Worm (Caenorhabditis elegans) whole organism, young adult: Measurements from ENCODE around the gene par-1.

Source experiments
- F33H1.4 ChIP-seq: fragments of 200-800 bp; sonication (Bioruptor generic); IDR thresholded peaks from 2 replicates; pipeline ENCODE4 v1.3.6; 2022; ENCODE audit warnings: missing genetic modification reagents, missing genetic modification characterization, missing compliant biosample characterization
- F39B2.1 ChIP-seq: fragments of 200-800 bp; sonication (Bioruptor generic); IDR thresholded peaks from 2 replicates; pipeline ENCODE4 v1.3.6; 2022; ENCODE audit warnings: missing genetic modification reagents, missing genetic modification characterization, missing compliant biosample characterization
- K11D2.4 ChIP-seq: fragments of 200-800 bp; sonication (Bioruptor generic); IDR thresholded peaks from 2 replicates; pipeline ENCODE4 v1.3.6; 2022; ENCODE audit warnings: missing genetic modification reagents, missing genetic modification characterization, missing compliant biosample characterization
- Y53G8AR.9 ChIP-seq: fragments of 200-800 bp; sonication (Bioruptor generic); conservative IDR thresholded peaks from 2 replicates; pipeline ENCODE4 v1.3.6; 2022; ENCODE audit warnings: missing genetic modification reagents, missing genetic modification characterization, missing compliant biosample characterization
- Y95B8A.8 ChIP-seq: fragments of 200-800 bp; sonication (Bioruptor generic); IDR thresholded peaks from 2 replicates; pipeline ENCODE4 v1.3.6; 2022; ENCODE audit warnings: missing genetic modification reagents, missing genetic modification characterization, missing compliant biosample characterization
- ama-1 ChIP-seq, 3 experiments: fragments of 150-350 bp in 1 of 3; sonication (generic microtip) in 2 of 3; optimal IDR thresholded peaks; 2 replicates each; lab custom pipeline; 2014 to 2018; ENCODE audit warnings: missing biosample characterization in 2 of 3, missing genetic modification characterization in 2 of 3, missing genetic modification reagents in 2 of 3
- aptf-3 ChIP-seq: fragments of 200-800 bp; sonication (Bioruptor generic); IDR thresholded peaks from 2 replicates; pipeline ENCODE4 v1.3.6; 2022; ENCODE audit warnings: missing genetic modification characterization, missing compliant biosample characterization
- attf-3 ChIP-seq: fragments of 200-800 bp; sonication (Bioruptor generic); conservative IDR thresholded peaks from 2 replicates; pipeline ENCODE4 v1.3.6; 2022; ENCODE audit warnings: missing genetic modification reagents, missing genetic modification characterization, missing compliant biosample characterization
- ceh-27 ChIP-seq: fragments of 200-800 bp; sonication (Bioruptor generic); optimal IDR thresholded peaks from 2 replicates; lab custom pipeline; 2018; ENCODE audit warnings: mild to moderate bottlenecking, missing genetic modification characterization, moderate library complexity, missing compliant biosample characterization
- ceh-58 ChIP-seq: fragments of 200-800 bp; sonication (Bioruptor generic); IDR thresholded peaks from 2 replicates; pipeline ENCODE4 v1.3.6; 2022; ENCODE audit warnings: missing genetic modification characterization, missing compliant biosample characterization
- die-1 ChIP-seq: sonication (generic microtip); optimal IDR thresholded peaks from 2 replicates; lab custom pipeline; 2016; ENCODE audit warnings: missing genotype, mild to moderate bottlenecking, missing genetic modification characterization, missing compliant biosample characterization
- dox-1 ChIP-seq: fragments of 200-800 bp; sonication (Bioruptor generic); IDR thresholded peaks from 2 replicates; pipeline ENCODE4 v1.3.6; 2022; ENCODE audit warnings: missing genetic modification reagents, missing genetic modification characterization, missing compliant biosample characterization
- egl-44 ChIP-seq: fragments of 200-800 bp; sonication (Bioruptor generic); IDR thresholded peaks from 2 replicates; pipeline ENCODE4 v1.3.6; 2022; ENCODE audit warnings: missing genetic modification reagents, missing genetic modification characterization, missing compliant biosample characterization
- egrh-3 ChIP-seq: fragments of 200-800 bp; sonication (Bioruptor generic); IDR thresholded peaks from 2 replicates; pipeline ENCODE4 v1.3.6; 2022; ENCODE audit warnings: missing genetic modification reagents, missing genetic modification characterization, missing compliant biosample characterization
- ekl-4 ChIP-seq: fragments of 200-800 bp; sonication (Bioruptor generic); IDR thresholded peaks from 2 replicates; pipeline ENCODE4 v1.3.6; 2022; ENCODE audit warnings: missing genetic modification reagents, missing genetic modification characterization, missing compliant biosample characterization
- fkh-3 ChIP-seq: sonication (generic microtip); optimal IDR thresholded peaks from 2 replicates; lab custom pipeline; 2016; ENCODE audit warnings: mild to moderate bottlenecking, missing genetic modification characterization, missing compliant biosample characterization
- hsf-1 ChIP-seq: fragments of 200-800 bp; sonication (Bioruptor generic); IDR thresholded peaks from 2 replicates; pipeline ENCODE4 v1.3.6; 2022; ENCODE audit warnings: missing genetic modification reagents, missing genetic modification characterization, missing compliant biosample characterization
- lin-26 ChIP-seq: fragments of 200-800 bp; sonication (Bioruptor generic); IDR thresholded peaks from 2 replicates; pipeline ENCODE4 v1.3.6; 2022; ENCODE audit warnings: missing genetic modification reagents, missing genetic modification characterization, missing compliant biosample characterization
- madf-10 ChIP-seq: sonication (generic microtip); optimal IDR thresholded peaks from 2 replicates; lab custom pipeline; 2016; ENCODE audit warnings: mild to moderate bottlenecking, missing genetic modification characterization, missing compliant biosample characterization
- madf-6 ChIP-seq: fragments of 200-800 bp; sonication (Bioruptor generic); IDR thresholded peaks from 2 replicates; pipeline ENCODE4 v1.3.6; 2022; ENCODE audit warnings: missing genetic modification reagents, missing genetic modification characterization, missing compliant biosample characterization
- mcd-1 ChIP-seq: fragments of 200-800 bp; sonication (Bioruptor generic); IDR thresholded peaks from 2 replicates; pipeline ENCODE4 v1.3.6; 2022; ENCODE audit warnings: missing genetic modification reagents, missing genetic modification characterization, missing compliant biosample characterization
- nfya-2 ChIP-seq: fragments of 200-800 bp; sonication (Bioruptor generic); IDR thresholded peaks from 2 replicates; pipeline ENCODE4 v1.3.6; 2022; ENCODE audit warnings: missing genetic modification reagents, missing genetic modification characterization, missing compliant biosample characterization
- nhr-27 ChIP-seq: fragments of 200-800 bp; sonication (Bioruptor generic); optimal IDR thresholded peaks from 2 replicates; lab custom pipeline; 2018; ENCODE audit warnings: mild to moderate bottlenecking, missing genetic modification characterization, moderate library complexity, missing compliant biosample characterization
- rcor-1 ChIP-seq: fragments of 200-800 bp; sonication (Bioruptor generic); IDR thresholded peaks from 2 replicates; pipeline ENCODE4 v1.3.6; 2022; ENCODE audit warnings: missing genetic modification reagents, missing genetic modification characterization, missing compliant biosample characterization
- snpc-1.3 ChIP-seq: sonication (generic microtip); optimal IDR thresholded peaks from 2 replicates; lab custom pipeline; 2017; ENCODE audit warnings: missing genetic modification characterization, mild to moderate bottlenecking, missing compliant biosample characterization, antibody characterized with exemption, moderate library complexity, missing genotype, missing genetic modification reagents; ENCODE audit not compliant: insufficient read depth
- snpc-3.4 ChIP-seq: sonication (generic microtip); optimal IDR thresholded peaks from 2 replicates; lab custom pipeline; 2017; ENCODE audit warnings: missing genetic modification characterization, mild to moderate bottlenecking, missing compliant biosample characterization, antibody characterized with exemption, moderate library complexity, missing genotype, missing genetic modification reagents
- zfh-2 ChIP-seq: fragments of 200-800 bp; sonication (Bioruptor generic); conservative IDR thresholded peaks from 2 replicates; pipeline ENCODE4 v1.3.6; 2022; ENCODE audit warnings: missing genetic modification reagents, missing genetic modification characterization, missing compliant biosample characterization
- ztf-25 ChIP-seq: fragments of 200-800 bp; sonication (Bioruptor generic); IDR thresholded peaks from 2 replicates; pipeline ENCODE4 v1.3.6; 2022; ENCODE audit warnings: missing genetic modification reagents, missing genetic modification characterization, missing compliant biosample characterization

Gene par-1

ce11 chrV:14126341-14126924 is 18.7 kb downstream of the par-1 start:
- no peak for TF ChIP-seq snpc-3.4 (tag; lab: Kevin White, UChicago)
- no peak for TF ChIP-seq nhr-27
- peak; percentile 53; the same call in 1 of the 2 replicates for TF ChIP-seq zfh-2
- TF ChIP-seq ceh-27 = peak; percentile 1

- TF ChIP-seq ztf-25 = 0 out of 2 replicates have a peak, but pooled peaks have one; percentile 21
- peak; percentile 24; the same call in 1 of the 2 replicates for TF ChIP-seq madf-6 (GFP tag; lab: Robert Waterston, UW)
- peak; percentile 77 for TF ChIP-seq F33H1.4 (GFP tag; lab: Robert Waterston, UW)
- peak; percentile 44; the same call in 1 of the 2 replicates for TF ChIP-seq dox-1
- 0 out of 2 replicates have a peak, but pooled peaks have one; percentile 39 for TF ChIP-seq Y53G8AR.9
- TF ChIP-seq lin-26 (GFP tag; lab: Robert Waterston, UW) = 0 out of 2 replicates have a peak, but pooled peaks have one; percentile 41
- peak; percentile 51 for TF ChIP-seq mcd-1 (GFP tag; lab: Robert Waterston, UW)
Measured at ce11 chrV:14124187-14124586, 21.0 kb downstream of the par-1 start.

- no peak for TF ChIP-seq fkh-3 (tag; lab: Kevin White, UChicago)
- no peak for TF ChIP-seq madf-10 (tag; lab: Kevin White, UChicago)
Measured at ce11 chrV:14123176-14123575, 22.0 kb downstream of the par-1 start.

ce11 chrV:14120674-14121073 is 24.5 kb downstream of the par-1 start:
- peak; percentile 24; the same call in 1 of the 2 replicates for TF ChIP-seq egrh-3 (GFP tag; lab: Robert Waterston, UW)
- TF ChIP-seq ama-1 (optimal IDR thresholded peaks at IDR 0.05; lab: Kevin White, UChicago) = no peak
- no peak for TF ChIP-seq ama-1 (GFP tag; optimal IDR thresholded peaks at IDR 0.05; lab: Kevin White, UChicago)
- TF ChIP-seq zfh-2 = peak; percentile 58; the same call in 1 of the 2 replicates
- peak; percentile 26; the same call in 1 of the 2 replicates for TF ChIP-seq K11D2.4 (GFP tag; lab: Robert Waterston, UW)

- TF ChIP-seq hsf-1 (GFP tag; lab: Robert Waterston, UW) = no peak
- no peak for TF ChIP-seq rcor-1 (GFP tag; lab: Robert Waterston, UW)
- TF ChIP-seq, all 124 proteins: peak for 0
Measured at ce11 chrV:14110042-14110441, 35.1 kb downstream of the par-1 start, which contains the start of gene H39E23.2. TSS of gene H39E23.2 (plus strand) at chrV:14110342.

- TF ChIP-seq attf-3 (GFP tag; lab: Robert Waterston, UW) = no peak
Measured at ce11 chrV:14107511-14107910, 37.7 kb downstream of the par-1 start, which contains the start of gene H39E23.3. TSS of gene H39E23.3 (plus strand) at chrV:14107811.

ce11 chrV:14103970-14104369 is 41.2 kb downstream of the par-1 start, which contains the start of gene D1086.9:
TSS of gene D1086.9 (plus strand) at chrV:14104270.
- no peak for TF ChIP-seq F39B2.1 (GFP tag; lab: Robert Waterston, UW)
- no peak for TF ChIP-seq die-1 (tag; lab: Kevin White, UChicago)

- TF ChIP-seq egl-44 (GFP tag; lab: Robert Waterston, UW) (no peak), Y95B8A.8 (GFP tag; lab: Robert Waterston, UW) (no peak), nfya-2 (GFP tag; lab: Robert Waterston, UW) (no peak), ceh-58 (GFP tag; lab: Robert Waterston, UW) (no peak), ekl-4 (GFP tag; lab: Robert Waterston, UW) (no peak), aptf-3 (no peak), snpc-1.3 (tag; lab: Kevin White, UChicago) (no peak)
Measured at ce11 chrV:14100886-14101285, 44.3 kb downstream of the par-1 start, which contains the start of gene D1086.12. TSS of gene D1086.12 (plus strand) at chrV:14101186.
